Fruit fly (Drosophila melanogaster): ENCODE data around the gene CG31546.

The CG31546 gene

dm6 chr3R:5668928-5669739 lies 33.7 kb upstream of the CG31546 start, which contains the start of the genes Xe7 and Atg17 (continued):
- TF ChIP-seq gem (tag; optimal IDR thresholded peaks at IDR 0.05) (peak; percentile 96), Mad (GFP tag; optimal IDR thresholded peaks at IDR 0.05) (peak; percentile 86), exex (tag; optimal IDR thresholded peaks at IDR 0.05) (no peak), insv (GFP tag; optimal IDR thresholded peaks at IDR 0.05) (peak in 1 of 2 experiments; percentile 70), ato (GFP tag; IDR thresholded peaks at IDR 0.05; ENCODE audit: partially characterized antibody) (no peak), CG3407 (GFP tag; optimal IDR thresholded peaks at IDR 0.05) (peak; percentile 79), ssp (GFP tag; IDR thresholded peaks at IDR 0.05) (peak; percentile 88)

dm6 chr3R:5660198-5660893 lies 24.9 kb upstream of the CG31546 start, which contains the start of gene Wdr33:
Gene Wdr33, plus strand, starts transcription at chr3R:5660635.
- TF ChIP-seq CG14860 (GFP tag; IDR thresholded peaks at IDR 0.05; ENCODE audit: partially characterized antibody) = peak; percentile 83
- TF ChIP-seq esg (GFP tag; conservative IDR thresholded peaks at IDR 0.05) = 0 out of 2 replicates have a peak, but pooled peaks have one; percentile 44
- TF ChIP-seq Sry-δ (GFP tag; optimal IDR thresholded peaks at IDR 0.05) = peak; percentile 16
- peak; percentile 77 for TF ChIP-seq sens (GFP tag)
- no peak for TF ChIP-seq eve (GFP tag; optimal IDR thresholded peaks at IDR 0.05)
- TF ChIP-seq CG7271 (tag; optimal IDR thresholded peaks at IDR 0.05) = no peak
- TF ChIP-seq knrl (GFP tag; IDR thresholded peaks at IDR 0.05; ENCODE audit: partially characterized antibody) = peak; percentile 94
- no peak for TF ChIP-seq CG13894 (tag; optimal IDR thresholded peaks at IDR 0.05)
- TF ChIP-seq NFAT (GFP tag; IDR thresholded peaks at IDR 0.05) = 0 out of 2 replicates have a peak, but pooled peaks have one; percentile 8
- TF ChIP-seq crp (GFP tag; optimal IDR thresholded peaks at IDR 0.05) = no peak
- no peak for TF ChIP-seq CG12219 (GFP tag; optimal IDR thresholded peaks at IDR 0.05)
- TF ChIP-seq Drgx (GFP tag; IDR thresholded peaks at IDR 0.05) = peak; percentile 18; the same call in 1 of the 2 replicates
- TF ChIP-seq p53 (GFP tag; optimal IDR thresholded peaks at IDR 0.05) = no peak
- peak; percentile 43 for TF ChIP-seq CG15514 (GFP tag; optimal IDR thresholded peaks at IDR 0.05)
- TF ChIP-seq luna (GFP tag; optimal IDR thresholded peaks at IDR 0.05) = no peak
- TF ChIP-seq trem (tag; optimal IDR thresholded peaks at IDR 0.05) = peak; percentile 15
- TF ChIP-seq jumu (GFP tag; optimal IDR thresholded peaks at IDR 0.05) = no peak
- TF ChIP-seq lmd (GFP tag; IDR thresholded peaks at IDR 0.05) = peak; percentile 53
- peak; percentile 59 for TF ChIP-seq CG14710 (tag; optimal IDR thresholded peaks at IDR 0.05)
- TF ChIP-seq CG10209 (GFP tag; optimal IDR thresholded peaks at IDR 0.05) = peak; percentile 27
- TF ChIP-seq tup (GFP tag; optimal IDR thresholded peaks at IDR 0.05) = no peak
- no peak for TF ChIP-seq salm (tag; optimal IDR thresholded peaks at IDR 0.05)
- no peak for TF ChIP-seq CG17912 (GFP tag; optimal IDR thresholded peaks at IDR 0.05)
- no peak for TF ChIP-seq tll (GFP tag; optimal IDR thresholded peaks at IDR 0.05)
- peak; percentile 38; the same call in 1 of the 2 replicates for TF ChIP-seq CG10366 (GFP tag; IDR thresholded peaks at IDR 0.05)
- TF ChIP-seq Oli (tag; optimal IDR thresholded peaks at IDR 0.05) = peak; percentile 48
- TF ChIP-seq otp (GFP tag; IDR thresholded peaks at IDR 0.05) = no peak
- TF ChIP-seq Meics (GFP tag; optimal IDR thresholded peaks at IDR 0.05) = peak; percentile 34
- no peak for TF ChIP-seq CG11085 (GFP tag; IDR thresholded peaks at IDR 0.05)
- peak; percentile 39 for TF ChIP-seq CG13296 (GFP tag; optimal IDR thresholded peaks at IDR 0.05)
- no peak for TF ChIP-seq hkb (optimal IDR thresholded peaks at IDR 0.05)
- 0 out of 2 replicates have a peak, but pooled peaks have one; percentile 9 for TF ChIP-seq hkb (GFP tag; IDR thresholded peaks at IDR 0.05)
- peak; percentile 26 for TF ChIP-seq NfI (GFP tag; optimal IDR thresholded peaks at IDR 0.05)
- TF ChIP-seq hb (GFP tag; IDR thresholded peaks at IDR 0.05; ENCODE audit: partially characterized antibody) = peak; percentile 84
- peak; percentile 26; the same call in 1 of the 2 replicates for TF ChIP-seq CG14441 (GFP tag; IDR thresholded peaks at IDR 0.05)
- no peak for TF ChIP-seq Gsc (GFP tag; IDR thresholded peaks at IDR 0.05)
- TF ChIP-seq CkIIα-i1 (GFP tag; IDR thresholded peaks at IDR 0.05) = no peak
- TF ChIP-seq jigr1 (GFP tag; IDR thresholded peaks at IDR 0.05) = peak; percentile 42; the same call in 2 of the 3 replicates
- no peak for TF ChIP-seq D19A (tag; optimal IDR thresholded peaks at IDR 0.05)
